Worm (Caenorhabditis elegans) whole organism, L3 larva: ENCODE measurements around the gene tdp-1.

Experiments used
- R02D3.7 ChIP-seq: fragments of 150-350 bp; optimal IDR thresholded peaks from 2 replicates; lab custom pipeline; 2014; ENCODE audit warnings: missing biosample characterization, missing genetic modification characterization
- aly-2 ChIP-seq: fragments of 150-350 bp; optimal IDR thresholded peaks from 2 replicates; lab custom pipeline; 2014; ENCODE audit warnings: missing biosample characterization, missing genetic modification characterization
- ama-1 ChIP-seq: fragments of 150-350 bp; optimal IDR thresholded peaks from 2 replicates; lab custom pipeline; 2018
- ceh-16 ChIP-seq: sonication (generic microtip); optimal IDR thresholded peaks from 2 replicates; lab custom pipeline; 2017; ENCODE audit warnings: missing biosample characterization, missing genetic modification characterization
- ceh-28 ChIP-seq: fragments of 150-350 bp; optimal IDR thresholded peaks from 2 replicates; lab custom pipeline; 2014; ENCODE audit warnings: missing biosample characterization, missing genetic modification reagents, missing genetic modification characterization
- ceh-82 ChIP-seq: fragments of 150-350 bp; optimal IDR thresholded peaks from 2 replicates; lab custom pipeline; 2014; ENCODE audit warnings: missing biosample characterization, missing genetic modification characterization
- ceh-9 ChIP-seq: sonication (generic microtip); optimal IDR thresholded peaks from 2 replicates; lab custom pipeline; 2018; ENCODE audit warnings: missing biosample characterization, missing genetic modification characterization
- daf-12 ChIP-seq: fragments of 150-350 bp; optimal IDR thresholded peaks from 2 replicates; lab custom pipeline; 2014; ENCODE audit warnings: missing biosample characterization, missing genetic modification reagents, missing genetic modification characterization
- elt-1 ChIP-seq: fragments of 150-350 bp; optimal IDR thresholded peaks from 2 replicates; lab custom pipeline; 2014; ENCODE audit warnings: missing biosample characterization, missing genetic modification characterization
- elt-2 ChIP-seq: sonication (generic microtip); optimal IDR thresholded peaks from 2 replicates; lab custom pipeline; 2016; ENCODE audit warnings: missing genetic modification reagents, mild to moderate bottlenecking, missing genetic modification characterization, missing compliant biosample characterization
- eor-1 ChIP-seq, 2 experiments: fragments of 150-350 bp; optimal IDR thresholded peaks; 2 replicates each; lab custom pipeline; 2014 to 2018; ENCODE audit warnings: missing biosample characterization in 2 of 2, missing genetic modification characterization in 2 of 2
- fkh-10 ChIP-seq: sonication (generic microtip); optimal IDR thresholded peaks from 2 replicates; lab custom pipeline; 2017; ENCODE audit warnings: missing biosample characterization, missing genetic modification reagents, missing genetic modification characterization
- fos-1 ChIP-seq: fragments of 150-350 bp; optimal IDR thresholded peaks from 2 replicates; lab custom pipeline; 2014; ENCODE audit warnings: missing biosample characterization, missing genetic modification characterization
- hmg-11 ChIP-seq: sonication (generic microtip); optimal IDR thresholded peaks from 2 replicates; lab custom pipeline; 2016; ENCODE audit warnings: missing genetic modification characterization, missing compliant biosample characterization
- lin-15B ChIP-seq: fragments of 150-350 bp; optimal IDR thresholded peaks from 2 replicates; lab custom pipeline; 2014; ENCODE audit warnings: missing biosample characterization, missing genetic modification characterization
- lin-39 ChIP-seq: fragments of 150-350 bp; optimal IDR thresholded peaks from 2 replicates; lab custom pipeline; 2018; ENCODE audit warnings: missing biosample characterization, missing genetic modification reagents, missing genetic modification characterization
- lsy-12 ChIP-seq: sonication (generic microtip); optimal IDR thresholded peaks from 2 replicates; lab custom pipeline; 2016; ENCODE audit warnings: mild to moderate bottlenecking, missing genetic modification characterization, missing compliant biosample characterization
- mml-1 ChIP-seq: fragments of 150-350 bp; sonication (generic microtip); optimal IDR thresholded peaks from 3 replicates; lab custom pipeline; 2014; ENCODE audit warnings: missing biosample characterization, missing genetic modification characterization
- nfya-1 ChIP-seq: sonication (generic microtip); optimal IDR thresholded peaks from 2 replicates; lab custom pipeline; 2017; ENCODE audit warnings: missing genetic modification characterization, mild to moderate bottlenecking, missing compliant biosample characterization, antibody characterized with exemption, moderate library complexity; ENCODE audit not compliant: insufficient read depth
- nhr-11 ChIP-seq: fragments of 150-350 bp; optimal IDR thresholded peaks from 2 replicates; lab custom pipeline; 2014; ENCODE audit warnings: missing biosample characterization, missing genetic modification characterization
- nhr-12 ChIP-seq: fragments of 150-350 bp; optimal IDR thresholded peaks from 2 replicates; lab custom pipeline; 2014; ENCODE audit warnings: missing biosample characterization, missing genetic modification characterization
- nhr-23 ChIP-seq: fragments of 150-350 bp; optimal IDR thresholded peaks from 2 replicates; lab custom pipeline; 2014; ENCODE audit warnings: missing biosample characterization, missing genetic modification reagents, missing genetic modification characterization
- nhr-25 ChIP-seq: sonication (generic microtip); optimal IDR thresholded peaks from 2 replicates; lab custom pipeline; 2017; ENCODE audit warnings: missing biosample characterization, missing genetic modification characterization
- nhr-28 ChIP-seq: fragments of 150-350 bp; optimal IDR thresholded peaks from 2 replicates; lab custom pipeline; 2014; ENCODE audit warnings: missing biosample characterization, missing genetic modification characterization
- nhr-43 ChIP-seq: sonication (generic microtip); optimal IDR thresholded peaks from 2 replicates; lab custom pipeline; 2016; ENCODE audit warnings: mild to moderate bottlenecking, missing genetic modification characterization, missing compliant biosample characterization; ENCODE audit not compliant: poor library complexity, severe bottlenecking
- nhr-67 ChIP-seq: fragments of 150-350 bp; optimal IDR thresholded peaks from 2 replicates; lab custom pipeline; 2014; ENCODE audit warnings: missing biosample characterization, missing genetic modification characterization
- nhr-76 ChIP-seq: fragments of 150-350 bp; sonication (generic microtip); optimal IDR thresholded peaks from 5 replicates; lab custom pipeline; 2014; ENCODE audit warnings: missing biosample characterization, missing genetic modification characterization
- nhr-77 ChIP-seq: fragments of 150-350 bp; optimal IDR thresholded peaks from 2 replicates; lab custom pipeline; 2014; ENCODE audit warnings: missing biosample characterization, missing genetic modification characterization
- pha-4 ChIP-seq: fragments of 150-350 bp; optimal IDR thresholded peaks from 2 replicates; lab custom pipeline; 2014; ENCODE audit warnings: missing biosample characterization, missing genetic modification reagents, missing genetic modification characterization
- pqm-1 ChIP-seq: fragments of 150-350 bp; optimal IDR thresholded peaks from 2 replicates; lab custom pipeline; 2017; ENCODE audit warnings: missing biosample characterization, missing genetic modification characterization, inconsistent platforms
- sea-2 ChIP-seq: fragments of 150-350 bp; sonication (generic microtip); optimal IDR thresholded peaks from 4 replicates; lab custom pipeline; 2014; ENCODE audit warnings: missing biosample characterization, missing genetic modification reagents, missing genetic modification characterization
- skn-1 ChIP-seq: fragments of 150-350 bp; optimal IDR thresholded peaks from 2 replicates; lab custom pipeline; 2014; ENCODE audit warnings: missing biosample characterization, missing genetic modification characterization
- snpc-4 ChIP-seq: fragments of 150-350 bp; optimal IDR thresholded peaks from 2 replicates; lab custom pipeline; 2014; ENCODE audit warnings: missing biosample characterization, missing genetic modification characterization
- tbx-2 ChIP-seq: sonication (generic microtip); optimal IDR thresholded peaks from 2 replicates; lab custom pipeline; 2016; ENCODE audit warnings: mild to moderate bottlenecking, missing genetic modification characterization, missing compliant biosample characterization
- unc-39 ChIP-seq: sonication (generic microtip); optimal IDR thresholded peaks from 4 replicates; lab custom pipeline; 2017; ENCODE audit warnings: missing biosample characterization, missing genetic modification characterization
- unc-62 ChIP-seq: fragments of 150-350 bp; sonication (generic microtip); optimal IDR thresholded peaks from 4 replicates; lab custom pipeline; 2014; ENCODE audit warnings: missing biosample characterization, missing genetic modification reagents, missing genetic modification characterization
- ztf-11 ChIP-seq: fragments of 150-350 bp; optimal IDR thresholded peaks from 2 replicates; lab custom pipeline; 2014; ENCODE audit warnings: missing biosample characterization, missing genetic modification characterization
- ztf-4 ChIP-seq: fragments of 150-350 bp; optimal IDR thresholded peaks from 2 replicates; lab custom pipeline; 2014; ENCODE audit warnings: missing biosample characterization, missing genetic modification characterization

tdp-1 gene

ce11 chrII:8997479-8997878, at the start of gene tdp-1, which contains the start of gene F44G4.3:
Gene tdp-1 (plus strand): TSS chrII:8997825.
Gene F44G4.3 (minus strand): TSS chrII:8997662.
- TF ChIP-seq elt-2 (tag; lab: Kevin White, UChicago) (no peak), nfya-1 (tag; lab: Kevin White, UChicago) (peak; percentile 66), pha-4 (tag; lab: Kevin White, UChicago) (peak; percentile 51)
- TF ChIP-seq, all 47 proteins: peak for 2

ce11 chrII:8948640-8949039, 49.0 kb upstream of the tdp-1 start:
- no peak for TF ChIP-seq nhr-12 (tag; lab: Kevin White, UChicago)
- TF ChIP-seq eor-1 (tag; optimal IDR thresholded peaks at IDR 0.05; lab: Kevin White, UChicago), result no peak
- TF ChIP-seq nhr-43 (tag; lab: Kevin White, UChicago), result no peak
- TF ChIP-seq skn-1 (tag; lab: Kevin White, UChicago), result no peak
- no peak for TF ChIP-seq pqm-1 (tag; lab: Kevin White, UChicago)
- no peak for TF ChIP-seq nhr-23
- no peak for TF ChIP-seq ama-1 (lab: Kevin White, UChicago)
- no peak for TF ChIP-seq snpc-4
- no peak for TF ChIP-seq fkh-10 (GFP tag; lab: Kevin White, UChicago)
- TF ChIP-seq ceh-82 (tag; lab: Kevin White, UChicago), result no peak
- TF ChIP-seq nhr-25, result no peak
- no peak for TF ChIP-seq ceh-28 (tag; lab: Kevin White, UChicago)
- TF ChIP-seq ceh-16 (tag; lab: Kevin White, UChicago), result no peak
- TF ChIP-seq hmg-11, result no peak
- TF ChIP-seq sea-2 (GFP tag; lab: Kevin White, UChicago), result no peak
- no peak for TF ChIP-seq mml-1 (tag; lab: Kevin White, UChicago)
- no peak for TF ChIP-seq nhr-28 (tag; lab: Kevin White, UChicago)
- TF ChIP-seq tbx-2, result no peak
- TF ChIP-seq lin-15B, result no peak

ce11 chrII:8951270-8951669, 46.4 kb upstream of the tdp-1 start:
- TF ChIP-seq ceh-28 (tag; lab: Kevin White, UChicago) (no peak), hmg-11 (no peak), daf-12 (tag; lab: Kevin White, UChicago) (no peak), ztf-4 (no peak), pha-4 (tag; lab: Kevin White, UChicago) (no peak), skn-1 (tag; lab: Kevin White, UChicago) (no peak), elt-2 (tag; lab: Kevin White, UChicago) (no peak), fos-1 (no peak), nhr-11 (tag; lab: Kevin White, UChicago) (no peak), ceh-16 (tag; lab: Kevin White, UChicago) (no peak), unc-39 (no peak), lin-15B (no peak), nhr-77 (tag; lab: Kevin White, UChicago) (no peak), ceh-9 (tag; lab: Kevin White, UChicago) (no peak), lsy-12 (tag; lab: Kevin White, UChicago) (no peak), R02D3.7 (tag; lab: Kevin White, UChicago) (no peak), mml-1 (tag; lab: Kevin White, UChicago) (no peak), sea-2 (GFP tag; lab: Kevin White, UChicago) (no peak), pqm-1 (tag; lab: Kevin White, UChicago) (no peak), aly-2 (tag; lab: Kevin White, UChicago) (no peak)

- peak; percentile 8 for TF ChIP-seq nhr-25
- no peak for TF ChIP-seq lin-39
- no peak for TF ChIP-seq unc-62 (GFP tag; lab: Kevin White, UChicago)
- no peak for TF ChIP-seq ceh-16 (tag; lab: Kevin White, UChicago)
- TF ChIP-seq ztf-11 (tag; lab: Kevin White, UChicago), result no peak
- TF ChIP-seq nhr-67 (tag; lab: Kevin White, UChicago), result no peak
- TF ChIP-seq hmg-11, result no peak
- no peak for TF ChIP-seq mml-1 (tag; lab: Kevin White, UChicago)
- TF ChIP-seq nhr-77 (tag; lab: Kevin White, UChicago), result no peak
- TF ChIP-seq ceh-28 (tag; lab: Kevin White, UChicago), result no peak
- TF ChIP-seq nfya-1 (tag; lab: Kevin White, UChicago), result no peak
- TF ChIP-seq sea-2 (GFP tag; lab: Kevin White, UChicago), result no peak
- TF ChIP-seq fkh-10 (GFP tag; lab: Kevin White, UChicago), result no peak
- no peak for TF ChIP-seq nhr-76 (tag; lab: Kevin White, UChicago)
- peak; percentile 64 for TF ChIP-seq elt-1
- TF ChIP-seq lsy-12 (tag; lab: Kevin White, UChicago), result no peak
- TF ChIP-seq eor-1 (tag; optimal IDR thresholded peaks at IDR 0.05; lab: Kevin White, UChicago), result no peak
Measured at ce11 chrII:8953703-8954102, 43.9 kb upstream of the tdp-1 start.
